Fruit fly (Drosophila melanogaster) whole organism, embryonic: ENCODE data around the gene CG1632.

Experiments
- B-H2 ChIP-seq: fragments of 200-800 bp; sonication (Bioruptor generic); optimal IDR thresholded peaks from 2 replicates; lab custom pipeline; 2018; ENCODE audit warnings: missing biosample characterization, mild to moderate bottlenecking, missing genetic modification characterization
- BEAF-32 ChIP-seq: fragments of 200-800 bp; sonication (Bioruptor generic); optimal IDR thresholded peaks from 3 replicates; lab custom pipeline; 2017; ENCODE audit warnings: missing biosample characterization, missing genetic modification characterization, mild to moderate bottlenecking, moderate library complexity, missing genetic modification reagents
- CG10209 ChIP-seq: fragments of 200-800 bp; sonication (Bioruptor generic); optimal IDR thresholded peaks from 3 replicates; lab custom pipeline; 2017; ENCODE audit warnings: missing biosample characterization, mild to moderate bottlenecking, missing genetic modification characterization, missing genetic modification reagents
- CG10654 ChIP-seq: fragments of 200-800 bp; sonication (Bioruptor generic); optimal IDR thresholded peaks from 2 replicates; lab custom pipeline; 2016; ENCODE audit warnings: missing biosample characterization, missing genetic modification characterization
- CG11504 ChIP-seq: fragments of 200-800 bp; sonication (Bioruptor generic); optimal IDR thresholded peaks from 3 replicates; lab custom pipeline; 2019; ENCODE audit warnings: missing biosample characterization, mild to moderate bottlenecking, missing genetic modification characterization, moderate library complexity
- CG11695 ChIP-seq: fragments of 200-800 bp; sonication (Bioruptor generic); IDR thresholded peaks from 3 replicates; pipeline ENCODE4 v1.3.6; 2022; ENCODE audit warnings: missing biosample characterization, missing genetic modification characterization
- CG12071 ChIP-seq: fragments of 200-800 bp; sonication (Bioruptor generic); optimal IDR thresholded peaks from 3 replicates; lab custom pipeline; 2018; ENCODE audit warnings: missing biosample characterization, mild to moderate bottlenecking, missing genetic modification characterization
- CG12299 ChIP-seq: fragments of 200-800 bp; sonication (Bioruptor generic); optimal IDR thresholded peaks from 2 replicates; lab custom pipeline; 2018; ENCODE audit warnings: missing biosample characterization, mild to moderate bottlenecking, missing genetic modification characterization
- CG17328 ChIP-seq: fragments of 200-800 bp; sonication (Bioruptor generic); IDR thresholded peaks from 2 replicates; pipeline ENCODE4 v1.3.6; 2022; ENCODE audit warnings: missing biosample characterization, missing genetic modification characterization
- CG1792 ChIP-seq: fragments of 200-800 bp; sonication (Bioruptor generic); optimal IDR thresholded peaks from 2 replicates; lab custom pipeline; 2016; ENCODE audit warnings: missing biosample characterization, missing genetic modification characterization
- CG1832 ChIP-seq: fragments of 200-800 bp; sonication (Bioruptor generic); optimal IDR thresholded peaks from 2 replicates; lab custom pipeline; 2017; ENCODE audit warnings: missing biosample characterization, mild to moderate bottlenecking, missing genetic modification characterization, inconsistent platforms
- CG2202 ChIP-seq: fragments of 200-800 bp; sonication (Bioruptor generic); optimal IDR thresholded peaks from 2 replicates; lab custom pipeline; 2018; ENCODE audit warnings: missing biosample characterization, mild to moderate bottlenecking, missing genetic modification characterization
- CG34422 ChIP-seq: fragments of 200-800 bp; sonication (Bioruptor generic); IDR thresholded peaks from 3 replicates; pipeline ENCODE4 v1.3.6; 2022; ENCODE audit warnings: missing biosample characterization, missing genetic modification characterization
- CG3847 ChIP-seq: fragments of 200-800 bp; sonication (Bioruptor generic); IDR thresholded peaks from 2 replicates; pipeline ENCODE4 v1.3.6; 2022; ENCODE audit warnings: missing biosample characterization, missing genetic modification characterization
- CG4424 ChIP-seq: fragments of 200-800 bp; sonication (Bioruptor generic); optimal IDR thresholded peaks from 3 replicates; lab custom pipeline; 2016; ENCODE audit warnings: missing biosample characterization, missing genetic modification characterization
- CG5953 ChIP-seq: fragments of 200-800 bp; sonication (Bioruptor generic); IDR thresholded peaks from 2 replicates; pipeline ENCODE4 v1.3.6; 2022; ENCODE audit warnings: missing biosample characterization, missing genetic modification characterization
- CG6689 ChIP-seq: fragments of 200-800 bp; sonication (Bioruptor generic); IDR thresholded peaks from 2 replicates; pipeline ENCODE4 v1.3.6; 2022; ENCODE audit warnings: missing biosample characterization, missing genetic modification characterization
- CkIIα-i1 ChIP-seq: fragments of 200-800 bp; sonication (Bioruptor generic); IDR thresholded peaks from 2 replicates; pipeline ENCODE4 v1.3.6; 2022; ENCODE audit warnings: missing biosample characterization, missing genetic modification characterization
- Dll ChIP-seq: fragments of 200-800 bp; sonication (Bioruptor generic); IDR thresholded peaks from 4 replicates; pipeline ENCODE4 v1.3.6; 2022; ENCODE audit warnings: missing biosample characterization, missing genetic modification characterization; ENCODE audit not compliant: partially characterized antibody
- Dref ChIP-seq: fragments of 200-800 bp; sonication (Bioruptor generic); IDR thresholded peaks from 2 replicates; pipeline ENCODE4 v1.3.6; 2022; ENCODE audit warnings: missing biosample characterization, missing genetic modification characterization
- GATAe ChIP-seq: fragments of 200-800 bp; sonication (Bioruptor generic); conservative IDR thresholded peaks from 2 replicates; pipeline ENCODE4 v1.3.6; 2022; ENCODE audit warnings: missing biosample characterization, missing genetic modification characterization
- Gsc ChIP-seq: fragments of 200-800 bp; sonication (Bioruptor generic); IDR thresholded peaks from 2 replicates; pipeline ENCODE4 v1.3.6; 2022; ENCODE audit warnings: missing biosample characterization, missing genetic modification characterization
- Max ChIP-seq: fragments of 200-800 bp; sonication (Bioruptor generic); optimal IDR thresholded peaks from 2 replicates; lab custom pipeline; 2016; ENCODE audit warnings: missing biosample characterization, mild to moderate bottlenecking, missing genetic modification characterization
- NFAT ChIP-seq: fragments of 200-800 bp; sonication (Bioruptor generic); IDR thresholded peaks from 2 replicates; pipeline ENCODE4 v1.3.6; 2022; ENCODE audit warnings: missing biosample characterization, missing genetic modification characterization
- Nf-YB ChIP-seq: fragments of 200-800 bp; sonication (Bioruptor generic); optimal IDR thresholded peaks from 3 replicates; lab custom pipeline; 2019; ENCODE audit warnings: missing biosample characterization, mild to moderate bottlenecking, missing genetic modification characterization, moderate library complexity
- Opbp ChIP-seq: fragments of 200-800 bp; sonication (Bioruptor generic); IDR thresholded peaks from 3 replicates; pipeline ENCODE4 v1.3.6; 2022; ENCODE audit warnings: missing biosample characterization, missing genetic modification characterization; ENCODE audit not compliant: partially characterized antibody
- PHDP ChIP-seq: fragments of 200-800 bp; sonication (Bioruptor generic); optimal IDR thresholded peaks from 3 replicates; lab custom pipeline; 2018; ENCODE audit warnings: missing biosample characterization, mild to moderate bottlenecking, missing genetic modification characterization, moderate library complexity
- Pdp1 ChIP-seq, 2 experiments: fragments of 200-800 bp; sonication (Bioruptor generic); optimal IDR thresholded peaks; 3 replicates each; lab custom pipeline; 2016; ENCODE audit warnings: missing biosample characterization in 2 of 2, missing genetic modification characterization in 2 of 2, mild to moderate bottlenecking in 1 of 2, moderate library complexity in 1 of 2
- Ptx1 ChIP-seq: fragments of 200-800 bp; sonication (Bioruptor generic); IDR thresholded peaks from 2 replicates; pipeline ENCODE4 v1.3.6; 2022; ENCODE audit warnings: missing biosample characterization, missing genetic modification characterization
- Sin3A ChIP-seq: fragments of >200 bp; optimal IDR thresholded peaks from 2 replicates; lab custom pipeline; 2018
- Sry-β ChIP-seq: fragments of 200-800 bp; sonication (Bioruptor generic); optimal IDR thresholded peaks from 2 replicates; lab custom pipeline; 2018; ENCODE audit warnings: missing biosample characterization, mild to moderate bottlenecking, missing genetic modification characterization, moderate library complexity
- Usf ChIP-seq: fragments of 200-800 bp; sonication (Bioruptor generic); optimal IDR thresholded peaks from 2 replicates; lab custom pipeline; 2017; ENCODE audit warnings: missing genotype, missing biosample characterization, missing genetic modification characterization
- amos ChIP-seq: fragments of 200-800 bp; sonication (Bioruptor generic); IDR thresholded peaks from 2 replicates; pipeline ENCODE4 v1.3.6; 2022; ENCODE audit warnings: missing biosample characterization, missing genetic modification characterization; ENCODE audit not compliant: partially characterized antibody
- dati ChIP-seq: fragments of 200-800 bp; sonication (Bioruptor generic); IDR thresholded peaks from 2 replicates; pipeline ENCODE4 v1.3.6; 2022; ENCODE audit warnings: missing biosample characterization, missing genetic modification characterization
- en ChIP-seq: fragments of 200-800 bp; sonication (Bioruptor generic); optimal IDR thresholded peaks from 2 replicates; lab custom pipeline; 2016; ENCODE audit warnings: missing biosample characterization, missing genetic modification characterization
- eve ChIP-seq, 2 experiments: fragments of >200 bp; optimal IDR thresholded peaks; 2 replicates each; lab custom pipeline; 2017; ENCODE audit warnings: missing biosample characterization in 2 of 2, missing genetic modification characterization in 2 of 2
- kah ChIP-seq: fragments of 200-800 bp; sonication (Bioruptor generic); optimal IDR thresholded peaks from 2 replicates; lab custom pipeline; 2018; ENCODE audit warnings: missing biosample characterization, mild to moderate bottlenecking, missing genetic modification characterization
- luna ChIP-seq: fragments of 200-800 bp; sonication (Bioruptor generic); optimal IDR thresholded peaks from 2 replicates; lab custom pipeline; 2016; ENCODE audit warnings: missing biosample characterization, missing genetic modification characterization
- mam ChIP-seq: fragments of 200-800 bp; sonication (Bioruptor generic); optimal IDR thresholded peaks from 3 replicates; lab custom pipeline; 2016; ENCODE audit warnings: missing biosample characterization, missing genetic modification characterization
- mirr ChIP-seq: fragments of 200-800 bp; sonication (Bioruptor generic); optimal IDR thresholded peaks from 3 replicates; lab custom pipeline; 2018; ENCODE audit warnings: missing biosample characterization, mild to moderate bottlenecking, missing genetic modification characterization
- nmo ChIP-seq: fragments of 200-800 bp; sonication (Bioruptor generic); optimal IDR thresholded peaks from 2 replicates; lab custom pipeline; 2018; ENCODE audit warnings: missing biosample characterization, mild to moderate bottlenecking, missing genetic modification characterization, moderate library complexity
- pb ChIP-seq: fragments of 200-800 bp; sonication (Bioruptor generic); optimal IDR thresholded peaks from 3 replicates; lab custom pipeline; 2016; ENCODE audit warnings: missing biosample characterization, missing genetic modification characterization
- prd ChIP-seq, 3 experiments: fragments of >200 bp in 2 of 3; fragments of 200-800 bp in 1 of 3; sonication (Bioruptor generic) in 1 of 3; optimal IDR thresholded peaks in 2 of 3; IDR thresholded peaks in 1 of 3; 2 replicates in 2 of 3; 3 replicates in 1 of 3; pipeline versions ENCODE4 v1.3.6 to Lab custom; 2017 to 2022; ENCODE audit warnings: missing biosample characterization in 1 of 3, missing genetic modification characterization in 1 of 3
- sc ChIP-seq, 3 experiments: fragments of >200 bp in 2 of 3; fragments of 200-800 bp in 1 of 3; sonication (Bioruptor generic) in 1 of 3; optimal IDR thresholded peaks; 2 replicates in 2 of 3; 3 replicates in 1 of 3; lab custom pipeline; 2017; ENCODE audit warnings: mild to moderate bottlenecking in 1 of 3, missing biosample characterization in 1 of 3, missing genetic modification characterization in 1 of 3, missing genetic modification reagents in 1 of 3
- tgo ChIP-seq: fragments of 200-800 bp; sonication (Bioruptor generic); IDR thresholded peaks from 3 replicates; pipeline ENCODE4 v1.3.6; 2022; ENCODE audit warnings: missing biosample characterization, missing genetic modification characterization
- unpg ChIP-seq: fragments of 200-800 bp; sonication (Bioruptor generic); optimal IDR thresholded peaks from 3 replicates; lab custom pipeline; 2018; ENCODE audit warnings: missing biosample characterization, mild to moderate bottlenecking, missing genetic modification characterization, moderate library complexity
- wor ChIP-seq: fragments of 200-800 bp; sonication (Bioruptor generic); IDR thresholded peaks from 2 replicates; pipeline ENCODE4 v1.3.6; 2022; ENCODE audit warnings: missing biosample characterization, missing genetic modification characterization

The CG1632 gene

dm6 chrX:8242298-8242697, 10.2 kb upstream of the CG1632 start, which contains the start of gene Trxr1 (continued):
- TF ChIP-seq CG4424: no peak
- no peak for TF ChIP-seq CG34422 (GFP tag; lab: Robert Waterston, UW)
- TF ChIP-seq prd (optimal IDR thresholded peaks at IDR 0.05; lab: Kevin White, UChicago): no peak
- no peak for TF ChIP-seq prd (GFP tag; IDR thresholded peaks at IDR 0.05; lab: Robert Waterston, UW)
- no peak for TF ChIP-seq tgo (GFP tag; lab: Robert Waterston, UW)
- TF ChIP-seq unpg: no peak
- TF ChIP-seq kah (GFP tag; lab: Kevin White, UChicago): no peak
- no peak for TF ChIP-seq Gsc (GFP tag; lab: Robert Waterston, UW)
- no peak for TF ChIP-seq CkIIα-i1 (GFP tag; lab: Robert Waterston, UW)
- peak in 1 of 2 experiments; percentile 70 for TF ChIP-seq Pdp1 (GFP tag; optimal IDR thresholded peaks at IDR 0.05; lab: Kevin White, UChicago)
- TF ChIP-seq Sry-β (GFP tag; lab: Kevin White, UChicago): no peak
- TF ChIP-seq B-H2: no peak
- TF ChIP-seq GATAe (GFP tag; lab: Robert Waterston, UW): no peak
- TF ChIP-seq CG5953 (GFP tag; lab: Robert Waterston, UW): no peak
- peak; percentile 1 for TF ChIP-seq Sin3A (lab: Kevin White, UChicago)
- no peak for TF ChIP-seq luna (GFP tag; lab: Kevin White, UChicago)
- TF ChIP-seq CG2202 (tag; lab: Kevin White, UChicago): no peak
- peak; percentile 67; the same call in 1 of the 2 replicates for TF ChIP-seq amos
- TF ChIP-seq Ptx1 (GFP tag; lab: Robert Waterston, UW): no peak
- no peak for TF ChIP-seq mirr (GFP tag; lab: Kevin White, UChicago)
- no peak for TF ChIP-seq CG1792 (GFP tag; lab: Kevin White, UChicago)
- no peak for TF ChIP-seq eve (GFP tag; optimal IDR thresholded peaks at IDR 0.05; lab: Kevin White, UChicago)
- peak; percentile 93 for TF ChIP-seq Dref (GFP tag; lab: Robert Waterston, UW)
- peak; percentile 72 for TF ChIP-seq Opbp (GFP tag; lab: Robert Waterston, UW)
- no peak for TF ChIP-seq Max (GFP tag; lab: Kevin White, UChicago)
- TF ChIP-seq CG12071 (GFP tag; lab: Kevin White, UChicago): no peak
- no peak for TF ChIP-seq Usf (GFP tag; lab: Kevin White, UChicago)
- TF ChIP-seq mam (GFP tag; lab: Kevin White, UChicago): no peak
- no peak for TF ChIP-seq CG11504 (tag; lab: Kevin White, UChicago)
- TF ChIP-seq Dll: peak; percentile 57; the same call in 2 of the 4 replicates
- TF ChIP-seq nmo (GFP tag; lab: Kevin White, UChicago): no peak
- no peak for TF ChIP-seq CG3847
- TF ChIP-seq CG10654 (GFP tag; lab: Kevin White, UChicago): no peak
- TF ChIP-seq wor: no peak
- TF ChIP-seq CG12299 (tag; lab: Kevin White, UChicago): no peak
- TF ChIP-seq PHDP (tag; lab: Kevin White, UChicago): no peak
- TF ChIP-seq BEAF-32 (GFP tag; lab: Kevin White, UChicago): peak; percentile 58
- no peak for TF ChIP-seq NFAT
- TF ChIP-seq dati (GFP tag; lab: Robert Waterston, UW): no peak
- TF ChIP-seq pb (GFP tag; lab: Kevin White, UChicago): no peak
- no peak for TF ChIP-seq CG17328 (GFP tag; lab: Robert Waterston, UW)
- TF ChIP-seq CG1832 (GFP tag; lab: Kevin White, UChicago): no peak
- TF ChIP-seq sc (optimal IDR thresholded peaks at IDR 0.05; lab: Kevin White, UChicago): no peak
- no peak for TF ChIP-seq sc (GFP tag; optimal IDR thresholded peaks at IDR 0.05; lab: Kevin White, UChicago)
- TF ChIP-seq CG6689 (GFP tag; lab: Robert Waterston, UW): no peak
- no peak for TF ChIP-seq Nf-YB (GFP tag; lab: Kevin White, UChicago)
- TF ChIP-seq CG10209: no peak
- TF ChIP-seq en (GFP tag; lab: Kevin White, UChicago): no peak
- TF ChIP-seq CG11695 (GFP tag; lab: Robert Waterston, UW): no peak
